Worm (Caenorhabditis elegans) whole organism, L4 larva: ENCODE measurements around the gene asps-1.
A peak's percentile ranks its signal among the peaks of the same experiment; 100 is the strongest.
"Not testable (repeated sequence)": the region's sequence is repeated elsewhere in the genome, so short reads cannot be mapped to it uniquely, and the experiment has no call there.

Source experiments
- D1046.2 ChIP-seq: fragments of 200-800 bp; sonication (Bioruptor generic); IDR thresholded peaks from 2 replicates; pipeline ENCODE4 v1.3.6; 2022; ENCODE audit warnings: missing genetic modification characterization, missing compliant biosample characterization
- F10B5.3 ChIP-seq: sonication (generic microtip); optimal IDR thresholded peaks from 2 replicates; lab custom pipeline; 2016; ENCODE audit warnings: mild to moderate bottlenecking, missing genetic modification characterization, missing compliant biosample characterization
- F37D6.2 ChIP-seq: sonication (generic microtip); optimal IDR thresholded peaks from 2 replicates; lab custom pipeline; 2016; ENCODE audit warnings: mild to moderate bottlenecking, missing genetic modification characterization, missing compliant biosample characterization
- F49E8.2 ChIP-seq: sonication (generic microtip); optimal IDR thresholded peaks from 2 replicates; lab custom pipeline; 2016; ENCODE audit warnings: missing compliant biosample characterization, mild to moderate bottlenecking, missing genetic modification characterization, borderline replicate concordance
- T20F7.1 ChIP-seq: fragments of 200-800 bp; sonication (Bioruptor generic); optimal IDR thresholded peaks from 2 replicates; lab custom pipeline; 2018; ENCODE audit warnings: mild to moderate bottlenecking, missing genetic modification characterization, missing compliant biosample characterization
- T26A8.4 ChIP-seq: fragments of 200-800 bp; sonication (Bioruptor generic); IDR thresholded peaks from 2 replicates; pipeline ENCODE4 v1.3.6; 2022; ENCODE audit warnings: missing genetic modification characterization, missing compliant biosample characterization
- Y105C5A.15 ChIP-seq: fragments of 200-800 bp; sonication (Bioruptor generic); IDR thresholded peaks from 2 replicates; pipeline ENCODE4 v1.3.6; 2022; ENCODE audit warnings: missing genetic modification characterization, missing compliant biosample characterization
- Y48G9A.11 ChIP-seq: fragments of 200-800 bp; sonication (Bioruptor generic); IDR thresholded peaks from 2 replicates; pipeline ENCODE4 v1.3.6; 2022; ENCODE audit warnings: missing genetic modification reagents, missing genetic modification characterization, missing compliant biosample characterization
- Y75B8A.6 ChIP-seq: fragments of 200-800 bp; sonication (Bioruptor generic); IDR thresholded peaks from 2 replicates; pipeline ENCODE4 v1.3.6; 2022; ENCODE audit warnings: missing genetic modification reagents, missing genetic modification characterization, missing compliant biosample characterization
- aha-1 ChIP-seq: fragments of 150-350 bp; peaks from one replicate; lab custom pipeline; 2014; ENCODE audit warnings: missing biosample characterization, missing genetic modification characterization
- arid-1 ChIP-seq: fragments of 200-800 bp; sonication (Bioruptor generic); conservative IDR thresholded peaks from 2 replicates; pipeline ENCODE4 v1.3.6; 2022; ENCODE audit warnings: missing genetic modification reagents, missing genetic modification characterization, missing compliant biosample characterization
- ceh-20 ChIP-seq: fragments of 200-800 bp; sonication (Bioruptor generic); IDR thresholded peaks from 2 replicates; pipeline ENCODE4 v1.3.6; 2022; ENCODE audit warnings: missing genetic modification reagents, missing genetic modification characterization, missing compliant biosample characterization
- ctbp-1 ChIP-seq: fragments of 200-800 bp; sonication (Bioruptor generic); IDR thresholded peaks from 2 replicates; pipeline ENCODE4 v1.3.6; 2022; ENCODE audit warnings: missing genetic modification reagents, missing genetic modification characterization, missing compliant biosample characterization
- daf-16 ChIP-seq, 3 experiments: sonication (generic microtip); optimal IDR thresholded peaks; 2 replicates each; lab custom pipeline; 2016 to 2017; ENCODE audit warnings: missing genetic modification characterization in 3 of 3, missing genetic modification reagents in 3 of 3, mild to moderate bottlenecking in 2 of 3, missing compliant biosample characterization in 2 of 3, missing biosample characterization in 1 of 3, moderate library complexity in 1 of 3
- dmd-9 ChIP-seq: fragments of 200-800 bp; sonication (Bioruptor generic); IDR thresholded peaks from 2 replicates; pipeline ENCODE4 v1.3.6; 2022; ENCODE audit warnings: missing genetic modification reagents, missing genetic modification characterization, missing compliant biosample characterization
- dve-1 ChIP-seq: sonication (generic microtip); optimal IDR thresholded peaks from 2 replicates; lab custom pipeline; 2017; ENCODE audit warnings: antibody characterized with exemption, mild to moderate bottlenecking, missing genetic modification characterization, missing compliant biosample characterization; ENCODE audit not compliant: insufficient read depth
- egl-43 ChIP-seq: fragments of 200-800 bp; sonication (Bioruptor generic); IDR thresholded peaks from 2 replicates; pipeline ENCODE4 v1.3.6; 2022; ENCODE audit warnings: missing genetic modification reagents, missing genetic modification characterization, missing compliant biosample characterization
- hif-1 ChIP-seq, 2 experiments: sonication (generic microtip); optimal IDR thresholded peaks; 2 replicates each; lab custom pipeline; 2016 to 2017; ENCODE audit warnings: missing compliant biosample characterization in 2 of 2, missing genetic modification characterization in 2 of 2, missing genetic modification reagents in 2 of 2, missing genotype in 2 of 2, mild to moderate bottlenecking in 1 of 2
- hlh-11 ChIP-seq: fragments of 200-800 bp; sonication (Bioruptor generic); optimal IDR thresholded peaks from 2 replicates; lab custom pipeline; 2018; ENCODE audit warnings: mild to moderate bottlenecking, missing genetic modification characterization, missing compliant biosample characterization
- hmg-1.1 ChIP-seq: fragments of 200-800 bp; sonication (Bioruptor generic); IDR thresholded peaks from 2 replicates; pipeline ENCODE4 v1.3.6; 2022; ENCODE audit warnings: missing genetic modification reagents, missing genetic modification characterization, missing compliant biosample characterization
- lin-1 ChIP-seq: fragments of 200-800 bp; sonication (Bioruptor generic); IDR thresholded peaks from 2 replicates; pipeline ENCODE4 v1.3.6; 2022; ENCODE audit warnings: missing genetic modification reagents, missing genetic modification characterization, missing compliant biosample characterization
- lin-29 ChIP-seq: fragments of 200-800 bp; sonication (Bioruptor generic); IDR thresholded peaks from 2 replicates; pipeline ENCODE4 v1.3.6; 2022; ENCODE audit warnings: missing genetic modification reagents, missing genetic modification characterization, missing compliant biosample characterization
- lin-38 ChIP-seq: fragments of 200-800 bp; sonication (Bioruptor generic); IDR thresholded peaks from 2 replicates; pipeline ENCODE4 v1.3.6; 2022; ENCODE audit warnings: missing genetic modification reagents, missing genetic modification characterization, missing compliant biosample characterization
- lsy-2 ChIP-seq, 2 experiments: fragments of 150-350 bp in 1 of 2; sonication (generic microtip) in 1 of 2; optimal IDR thresholded peaks; 2 replicates each; lab custom pipeline; 2014 to 2017; ENCODE audit warnings: missing biosample characterization in 2 of 2, missing genetic modification characterization in 2 of 2
- madf-5 ChIP-seq, 2 experiments: fragments of 200-800 bp; sonication (Bioruptor generic); IDR thresholded peaks; 2 replicates each; pipeline ENCODE4 v1.3.6; 2022; ENCODE audit warnings: missing compliant biosample characterization in 2 of 2, missing genetic modification characterization in 2 of 2
- madf-9 ChIP-seq: fragments of 200-800 bp; sonication (Bioruptor generic); conservative IDR thresholded peaks from 2 replicates; pipeline ENCODE4 v1.3.6; 2022; ENCODE audit warnings: missing genetic modification reagents, missing genetic modification characterization, missing compliant biosample characterization
- mdt-29 ChIP-seq: fragments of 200-800 bp; sonication (Bioruptor generic); IDR thresholded peaks from 2 replicates; pipeline ENCODE4 v1.3.6; 2022; ENCODE audit warnings: missing genetic modification reagents, missing genetic modification characterization, missing compliant biosample characterization
- mep-1 ChIP-seq: fragments of 150-350 bp; sonication (generic microtip); optimal IDR thresholded peaks from 3 replicates; lab custom pipeline; 2014; ENCODE audit warnings: missing biosample characterization, missing genetic modification characterization
- mes-2 ChIP-seq: sonication (generic microtip); optimal IDR thresholded peaks from 2 replicates; lab custom pipeline; 2016; ENCODE audit warnings: missing genotype, mild to moderate bottlenecking, missing genetic modification characterization, missing compliant biosample characterization; ENCODE audit not compliant: poor library complexity, severe bottlenecking
- mxl-2 ChIP-seq: fragments of 200-800 bp; sonication (Bioruptor generic); conservative IDR thresholded peaks from 2 replicates; pipeline ENCODE4 v1.3.6; 2022; ENCODE audit warnings: missing genetic modification reagents, missing genetic modification characterization, missing compliant biosample characterization
- mxl-3 ChIP-seq: fragments of 200-800 bp; sonication (Bioruptor generic); optimal IDR thresholded peaks from 2 replicates; lab custom pipeline; 2018; ENCODE audit warnings: mild to moderate bottlenecking, missing genetic modification characterization, missing compliant biosample characterization
- nhr-102 ChIP-seq: sonication (generic microtip); optimal IDR thresholded peaks from 2 replicates; lab custom pipeline; 2016; ENCODE audit warnings: mild to moderate bottlenecking, missing genetic modification characterization, moderate library complexity, missing compliant biosample characterization
- nhr-41 ChIP-seq: fragments of 200-800 bp; sonication (Bioruptor generic); IDR thresholded peaks from 2 replicates; pipeline ENCODE4 v1.3.6; 2022; ENCODE audit warnings: missing genetic modification reagents, missing genetic modification characterization, missing compliant biosample characterization
- nhr-48 ChIP-seq: sonication (generic microtip); optimal IDR thresholded peaks from 2 replicates; lab custom pipeline; 2016; ENCODE audit warnings: mild to moderate bottlenecking, missing genetic modification characterization, missing compliant biosample characterization
- nhr-6 ChIP-seq: fragments of 150-350 bp; optimal IDR thresholded peaks from 2 replicates; lab custom pipeline; 2014; ENCODE audit warnings: missing biosample characterization, missing genetic modification characterization
- pha-4 ChIP-seq, 2 experiments: fragments of 150-350 bp in 1 of 2; fragments of 200-800 bp in 1 of 2; sonication (Bioruptor generic) in 1 of 2; IDR thresholded peaks in 1 of 2; optimal IDR thresholded peaks in 1 of 2; 2 replicates each; pipeline versions ENCODE4 v1.3.6 to Lab custom; 2014 to 2022; ENCODE audit warnings: missing genetic modification characterization in 2 of 2, missing genetic modification reagents in 2 of 2, missing biosample characterization in 1 of 2, missing compliant biosample characterization in 1 of 2
- php-3 ChIP-seq: fragments of 200-800 bp; sonication (Bioruptor generic); IDR thresholded peaks from 2 replicates; pipeline ENCODE4 v1.3.6; 2022; ENCODE audit warnings: missing genetic modification reagents, missing genetic modification characterization, missing compliant biosample characterization
- rbr-2 ChIP-seq: sonication (generic microtip); optimal IDR thresholded peaks from 2 replicates; lab custom pipeline; 2016; ENCODE audit warnings: missing genotype, missing genetic modification characterization, missing compliant biosample characterization
- saeg-2 ChIP-seq: fragments of 200-800 bp; sonication (Bioruptor generic); IDR thresholded peaks from 2 replicates; pipeline ENCODE4 v1.3.6; 2022; ENCODE audit warnings: missing genetic modification reagents, missing genetic modification characterization, missing compliant biosample characterization
- set-16 ChIP-seq: fragments of 200-800 bp; sonication (Bioruptor generic); IDR thresholded peaks from 2 replicates; pipeline ENCODE4 v1.3.6; 2022; ENCODE audit warnings: missing genetic modification reagents, missing genetic modification characterization, missing compliant biosample characterization
- snpc-1.2 ChIP-seq: fragments of 200-800 bp; sonication (Bioruptor generic); IDR thresholded peaks from 2 replicates; pipeline ENCODE4 v1.3.6; 2022; ENCODE audit warnings: missing genetic modification reagents, missing genetic modification characterization, missing compliant biosample characterization
- spr-1 ChIP-seq: sonication (generic microtip); optimal IDR thresholded peaks from 2 replicates; lab custom pipeline; 2016; ENCODE audit warnings: mild to moderate bottlenecking, missing genetic modification characterization, missing compliant biosample characterization
- spr-3 ChIP-seq: fragments of 200-800 bp; sonication (Bioruptor generic); optimal IDR thresholded peaks from 2 replicates; lab custom pipeline; 2018; ENCODE audit warnings: mild to moderate bottlenecking, missing genetic modification characterization, missing compliant biosample characterization
- tra-1 ChIP-seq: fragments of 200-800 bp; sonication (Bioruptor generic); IDR thresholded peaks from 2 replicates; pipeline ENCODE4 v1.3.6; 2022; ENCODE audit warnings: missing genetic modification reagents, missing genetic modification characterization, missing compliant biosample characterization
- vab-7 ChIP-seq: fragments of 200-800 bp; sonication (Bioruptor generic); IDR thresholded peaks from 2 replicates; pipeline ENCODE4 v1.3.6; 2022; ENCODE audit warnings: missing genetic modification reagents, missing genetic modification characterization, missing compliant biosample characterization
- zfp-3 ChIP-seq: fragments of 200-800 bp; sonication (Bioruptor generic); conservative IDR thresholded peaks from 2 replicates; pipeline ENCODE4 v1.3.6; 2022; ENCODE audit warnings: missing genetic modification reagents, missing genetic modification characterization, missing compliant biosample characterization
- zip-11 ChIP-seq: fragments of 200-800 bp; sonication (Bioruptor generic); IDR thresholded peaks from 2 replicates; pipeline ENCODE4 v1.3.6; 2022; ENCODE audit warnings: missing genetic modification characterization, missing compliant biosample characterization

asps-1 gene

DNA sequence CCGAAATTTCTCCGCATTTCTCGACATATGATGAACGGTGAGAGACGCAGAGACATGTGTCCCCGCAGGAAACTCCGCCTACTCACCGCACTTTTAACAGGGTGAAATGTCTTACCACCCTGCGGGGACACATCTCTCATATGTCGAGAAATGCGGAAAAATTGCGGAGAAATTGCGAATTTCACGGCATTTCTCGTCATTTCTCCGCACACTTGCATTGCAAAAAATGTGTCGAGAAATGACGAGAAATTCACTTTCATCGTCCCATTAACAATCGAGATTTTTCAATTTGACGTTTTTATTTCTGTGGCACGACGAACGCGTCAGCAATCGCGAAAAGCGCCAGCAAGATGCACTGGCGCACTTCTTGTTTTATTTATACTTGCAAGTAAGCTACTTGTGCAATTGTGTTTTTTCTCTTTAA, 24.7 kb upstream of the asps-1 start, which contains the start of gene K07C5.13:
Gene K07C5.13 (plus strand): TSS at position 151 of the 424 bp plus-strand sequence.
- TF ChIP-seq spr-1 (tag; lab: Kevin White, UChicago) (peak; percentile 71), lin-38 (peak; percentile 92), hmg-1.1 (GFP tag; lab: Robert Waterston, UW) (peak; percentile 90), mxl-2 (GFP tag; lab: Robert Waterston, UW) (peak; percentile 74; the same call in 1 of the 2 replicates), php-3 (GFP tag; lab: Robert Waterston, UW) (peak; percentile 91), egl-43 (GFP tag; lab: Robert Waterston, UW) (peak; percentile 94), vab-7 (GFP tag; lab: Robert Waterston, UW) (peak; percentile 78), arid-1 (GFP tag; lab: Robert Waterston, UW) (peak; percentile 89), F37D6.2 (tag; lab: Kevin White, UChicago) (peak; percentile 67), nhr-48 (tag; lab: Kevin White, UChicago) (peak; percentile 95), T20F7.1 (GFP tag; lab: Kevin White, UChicago) (peak; percentile 65), Y105C5A.15 (GFP tag; lab: Robert Waterston, UW) (0 out of 2 replicates have a peak, but pooled peaks have one; percentile 11), F10B5.3 (tag; lab: Kevin White, UChicago) (peak; percentile 55), zfp-3 (GFP tag; lab: Robert Waterston, UW) (peak; percentile 93), mdt-29 (GFP tag; lab: Robert Waterston, UW) (peak; percentile 89), daf-16 (GFP tag; optimal IDR thresholded peaks at IDR 0.05; lab: Kevin White, UChicago) (peak in 1 of 2 experiments; percentile 51), ceh-20 (GFP tag; lab: Robert Waterston, UW) (peak; percentile 95), lin-1 (GFP tag; lab: Robert Waterston, UW) (peak; percentile 84), madf-9 (peak; percentile 84), dve-1 (tag; lab: Kevin White, UChicago) (peak; percentile 9), Y75B8A.6 (GFP tag; lab: Robert Waterston, UW) (peak; percentile 94), mes-2 (tag; lab: Kevin White, UChicago) (peak; percentile 78), T26A8.4 (GFP tag; lab: Robert Waterston, UW) (peak; percentile 95), rbr-2 (tag; lab: Kevin White, UChicago) (peak; percentile 80), lin-29 (GFP tag; lab: Robert Waterston, UW) (peak; percentile 92), saeg-2 (GFP tag; lab: Robert Waterston, UW) (peak; percentile 90), set-16 (GFP tag; lab: Robert Waterston, UW) (peak; percentile 63), hlh-11 (tag; lab: Kevin White, UChicago) (peak; percentile 88), Y48G9A.11 (GFP tag; lab: Robert Waterston, UW) (peak; percentile 89), spr-3 (GFP tag; lab: Kevin White, UChicago) (peak; percentile 54), zip-11 (GFP tag; lab: Robert Waterston, UW) (0 out of 2 replicates have a peak, but pooled peaks have one; percentile 23), F49E8.2 (tag; lab: Kevin White, UChicago) (peak; percentile 78), nhr-41 (GFP tag; lab: Robert Waterston, UW) (peak; percentile 24; the same call in 1 of the 2 replicates), madf-5 (GFP tag; IDR thresholded peaks at IDR 0.05; lab: Robert Waterston, UW) (peak in 1 of 2 experiments; percentile 83; a peak in 1 of 4 replicates), D1046.2 (GFP tag; lab: Robert Waterston, UW) (peak; percentile 89), lsy-2 (tag; optimal IDR thresholded peaks at IDR 0.05; lab: Kevin White, UChicago) (peak in 1 of 2 experiments; percentile 21), nhr-102 (tag; lab: Kevin White, UChicago) (peak; percentile 86), hif-1 (tag; optimal IDR thresholded peaks at IDR 0.05; lab: Kevin White, UChicago) (peak; percentile 16 to 30), pha-4 (GFP tag; IDR thresholded peaks at IDR 0.05; lab: Robert Waterston, UW) (peak; percentile 91), mxl-3 (GFP tag; lab: Kevin White, UChicago) (peak; percentile 54), ctbp-1 (peak; percentile 91), dmd-9 (GFP tag; lab: Robert Waterston, UW) (peak; percentile 94), snpc-1.2 (GFP tag; lab: Robert Waterston, UW) (peak; percentile 82), mep-1 (tag; lab: Kevin White, UChicago) (peak; percentile 32), nhr-6 (tag; lab: Kevin White, UChicago) (peak; percentile 0), aha-1 (peak; percentile 93), tra-1 (GFP tag; lab: Robert Waterston, UW) (peak; percentile 94)
- TF ChIP-seq daf-16, pha-4 (tag; optimal IDR thresholded peaks at IDR 0.05; lab: Kevin White, UChicago): not testable (repeated sequence)
